5 worm cellular contexts compared by ENCODE assay signal in the genomic region with DNA sequence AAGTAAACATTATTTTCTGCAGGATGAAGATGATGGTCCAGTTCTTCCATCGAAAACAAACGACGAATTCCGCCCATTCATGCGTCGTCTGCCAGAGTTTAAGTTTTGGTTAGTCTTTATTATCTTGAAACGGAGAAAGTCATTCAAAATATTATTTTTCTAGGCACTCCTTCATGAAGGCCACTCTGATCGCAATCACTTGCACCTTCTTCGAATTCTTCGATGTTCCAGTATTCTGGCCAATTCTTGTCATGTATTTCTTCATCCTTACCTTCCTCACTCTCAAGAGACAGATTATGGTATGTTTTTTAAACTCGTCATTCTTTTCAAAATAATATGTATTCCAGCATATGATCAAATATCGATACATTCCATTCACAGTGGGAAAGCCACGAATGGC.
TF ChIP-seq lines count a peak whose summit lies in the region.

No protein-coding gene starts in this region.

TF ChIP-seq in whole organism, L1 larva, 84 proteins besides CTCF, POLR2A, EP300 and RAD21:
- TF ChIP-seq ceh-82 (tag; optimal IDR thresholded peaks at IDR 0.05; lab: Kevin White, UChicago) (no peak), ztf-4 (tag; optimal IDR thresholded peaks at IDR 0.05; lab: Kevin White, UChicago) (no peak), mdl-1 (tag; optimal IDR thresholded peaks at IDR 0.05; lab: Kevin White, UChicago) (no peak), dpl-1 (GFP tag; optimal IDR thresholded peaks at IDR 0.05; lab: Kevin White, UChicago) (no peak), ceh-88 (GFP tag; IDR thresholded peaks at IDR 0.05; lab: Robert Waterston, UW) (no peak), nhr-19 (GFP tag; conservative IDR thresholded peaks at IDR 0.05; lab: Robert Waterston, UW) (0 out of 2 replicates have a peak, but pooled peaks have one; percentile 35), lin-13 (GFP tag; optimal IDR thresholded peaks at IDR 0.05; lab: Kevin White, UChicago) (peak; percentile 9), elt-3 (tag; optimal IDR thresholded peaks at IDR 0.05; lab: Kevin White, UChicago) (peak in 1 of 6 experiments; percentile 42)

TF ChIP-seq in whole organism, L2 larva, 48 proteins besides CTCF, POLR2A, EP300 and RAD21:
- no peak for TF ChIP-seq nhr-25 (tag; optimal IDR thresholded peaks at IDR 0.05; lab: Kevin White, UChicago)
- TF ChIP-seq nhr-6 (tag; optimal IDR thresholded peaks at IDR 0.05; lab: Kevin White, UChicago), result no peak
- peak; percentile 31 for TF ChIP-seq nhr-21 (tag; optimal IDR thresholded peaks at IDR 0.05; lab: Kevin White, UChicago)
- TF ChIP-seq mbf-1 (tag; optimal IDR thresholded peaks at IDR 0.05; lab: Kevin White, UChicago), result no peak
- TF ChIP-seq crh-2 (tag; optimal IDR thresholded peaks at IDR 0.05; lab: Kevin White, UChicago), result peak; percentile 6
- TF ChIP-seq C34F6.9 (tag; optimal IDR thresholded peaks at IDR 0.05; lab: Kevin White, UChicago), result no peak
- peak; percentile 24 for TF ChIP-seq ama-1 (optimal IDR thresholded peaks at IDR 0.05; lab: Kevin White, UChicago)

TF ChIP-seq in whole organism, L3 larva, 47 proteins besides CTCF, POLR2A, EP300 and RAD21:
- TF ChIP-seq pqm-1 (tag; optimal IDR thresholded peaks at IDR 0.05; lab: Kevin White, UChicago), result no peak
- TF ChIP-seq aly-2 (tag; optimal IDR thresholded peaks at IDR 0.05; lab: Kevin White, UChicago), result no peak
- TF ChIP-seq ZK546.5 (tag; optimal IDR thresholded peaks at IDR 0.05; lab: Kevin White, UChicago), result no peak
- no peak for TF ChIP-seq R02D3.7 (tag; optimal IDR thresholded peaks at IDR 0.05; lab: Kevin White, UChicago)
- peak; percentile 91 for TF ChIP-seq ama-1 (optimal IDR thresholded peaks at IDR 0.05; lab: Kevin White, UChicago)
- TF ChIP-seq daf-12 (tag; optimal IDR thresholded peaks at IDR 0.05; lab: Kevin White, UChicago), result no peak
- peak; percentile 9 for TF ChIP-seq nhr-43 (tag; optimal IDR thresholded peaks at IDR 0.05; lab: Kevin White, UChicago; ENCODE audit: poor library complexity, severe bottlenecking)
- TF ChIP-seq ztf-4 (tag; optimal IDR thresholded peaks at IDR 0.05; lab: Kevin White, UChicago), result no peak
- TF ChIP-seq zag-1 (tag; optimal IDR thresholded peaks at IDR 0.05; lab: Kevin White, UChicago), result no peak
- peak; percentile 3 for TF ChIP-seq nhr-25 (tag; optimal IDR thresholded peaks at IDR 0.05; lab: Kevin White, UChicago)
- TF ChIP-seq lsy-12 (tag; optimal IDR thresholded peaks at IDR 0.05; lab: Kevin White, UChicago), result no peak
- TF ChIP-seq lin-39 (tag; optimal IDR thresholded peaks at IDR 0.05; lab: Kevin White, UChicago), result peak; percentile 23
TF ChIP-seq in whole organism, L3 larva: peak in this region for 4.

TF ChIP-seq in whole organism, L4 larva, 104 proteins besides CTCF, POLR2A, EP300 and RAD21:
- TF ChIP-seq nhr-28 (tag; optimal IDR thresholded peaks at IDR 0.05; lab: Kevin White, UChicago) (peak; percentile 51), unc-62 (GFP tag; optimal IDR thresholded peaks at IDR 0.05 in 1 of 2; lab: Kevin White, UChicago) (no peak), unc-62 (tag; optimal IDR thresholded peaks at IDR 0.05; lab: Kevin White, UChicago) (no peak), T26A8.4 (GFP tag; IDR thresholded peaks at IDR 0.05; lab: Robert Waterston, UW) (peak; percentile 70; the same call in 1 of the 2 replicates)

TF ChIP-seq in whole organism, young adult, 124 proteins besides CTCF, POLR2A, EP300 and RAD21:
- TF ChIP-seq ama-1 (optimal IDR thresholded peaks at IDR 0.05; lab: Kevin White, UChicago) (peak; percentile 72), ama-1 (GFP tag; optimal IDR thresholded peaks at IDR 0.05; lab: Kevin White, UChicago) (no peak), aptf-2 (GFP tag; conservative IDR thresholded peaks at IDR 0.05; lab: Robert Waterston, UW) (no peak)
TF ChIP-seq in whole organism, young adult: peak in this region for 1.
